Worm (Caenorhabditis elegans) whole organism, L1 larva: Measurements from ENCODE around the gene rnh-2.

ENCODE experiments used
- alr-1 ChIP-seq: fragments of 200-800 bp; sonication (Bioruptor generic); optimal IDR thresholded peaks from 2 replicates; lab custom pipeline; 2018; ENCODE audit warnings: borderline replicate concordance, mild to moderate bottlenecking, missing genetic modification characterization, missing compliant biosample characterization
- dsc-1 ChIP-seq: sonication (generic microtip); optimal IDR thresholded peaks from 2 replicates; lab custom pipeline; 2016; ENCODE audit warnings: mild to moderate bottlenecking, missing genetic modification characterization, missing compliant biosample characterization
- egl-27 ChIP-seq, 2 experiments: fragments of 150-350 bp in 1 of 2; sonication (generic microtip); optimal IDR thresholded peaks; 3 replicates each; lab custom pipeline; 2017 to 2018; ENCODE audit warnings: missing biosample characterization in 2 of 2, missing genetic modification characterization in 2 of 2, missing genetic modification reagents in 2 of 2
- elt-3 ChIP-seq, 6 experiments: fragments of 150-350 bp in 1 of 6; sonication (generic microtip); optimal IDR thresholded peaks; 2 replicates each; lab custom pipeline; 2017 to 2018; ENCODE audit warnings: missing biosample characterization in 6 of 6, missing genetic modification characterization in 6 of 6, inconsistent platforms in 1 of 6
- fos-1 ChIP-seq: fragments of 150-350 bp; optimal IDR thresholded peaks from 2 replicates; lab custom pipeline; 2014; ENCODE audit warnings: missing biosample characterization, missing genetic modification characterization
- irx-1 ChIP-seq: sonication (generic microtip); optimal IDR thresholded peaks from 2 replicates; lab custom pipeline; 2016; ENCODE audit warnings: missing genetic modification characterization, missing compliant biosample characterization
- lsy-2 ChIP-seq, 2 experiments: fragments of 150-350 bp; optimal IDR thresholded peaks; 2 replicates each; lab custom pipeline; 2014; ENCODE audit warnings: missing biosample characterization in 2 of 2, missing genetic modification characterization in 2 of 2
- mab-9 ChIP-seq: fragments of 200-800 bp; sonication (Bioruptor generic); IDR thresholded peaks from 2 replicates; pipeline ENCODE4 v1.3.6; 2022; ENCODE audit warnings: missing genetic modification reagents, missing genetic modification characterization, missing compliant biosample characterization
- nhr-28 ChIP-seq: fragments of 150-350 bp; optimal IDR thresholded peaks from 2 replicates; lab custom pipeline; 2014; ENCODE audit warnings: missing biosample characterization, missing genetic modification characterization
- nhr-76 ChIP-seq: sonication (generic microtip); optimal IDR thresholded peaks from 2 replicates; lab custom pipeline; 2017; ENCODE audit warnings: missing biosample characterization, missing genetic modification characterization
- nhr-77 ChIP-seq: fragments of 150-350 bp; optimal IDR thresholded peaks from 2 replicates; lab custom pipeline; 2014; ENCODE audit warnings: missing biosample characterization, missing genetic modification characterization
- rnt-1 ChIP-seq: sonication (generic microtip); optimal IDR thresholded peaks from 2 replicates; lab custom pipeline; 2016; ENCODE audit warnings: mild to moderate bottlenecking, missing genetic modification characterization, moderate library complexity, missing compliant biosample characterization
- skn-1 ChIP-seq: fragments of 150-350 bp; optimal IDR thresholded peaks from 2 replicates; lab custom pipeline; 2014; ENCODE audit warnings: missing biosample characterization, missing genetic modification characterization
- snpc-4 ChIP-seq: fragments of 150-350 bp; optimal IDR thresholded peaks from 2 replicates; lab custom pipeline; 2014; ENCODE audit warnings: missing biosample characterization, missing genetic modification characterization

DNA sequence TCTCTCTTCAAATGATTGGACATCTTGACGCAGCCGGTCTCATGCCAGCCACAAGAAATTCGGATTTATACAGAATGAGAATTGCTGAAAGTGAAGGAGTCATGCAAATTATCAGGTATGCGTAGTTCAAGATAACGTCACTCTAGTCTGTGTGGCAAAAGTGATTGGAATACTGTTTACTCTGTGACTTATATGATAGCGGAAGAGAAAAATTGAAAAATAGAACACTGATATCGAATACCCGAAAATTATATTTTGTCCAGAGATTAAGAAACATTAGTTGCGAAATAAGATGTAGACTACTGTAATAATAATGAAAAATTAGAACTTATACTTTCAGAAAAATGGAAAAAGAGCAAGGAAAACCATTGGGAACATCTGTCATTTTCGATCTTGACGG, 1.4 kb upstream of the rnh-2 start:
- TF ChIP-seq elt-3 (tag; optimal IDR thresholded peaks at IDR 0.05; lab: Kevin White, UChicago) (no peak), irx-1 (tag; lab: Kevin White, UChicago) (no peak), nhr-77 (tag; lab: Kevin White, UChicago) (no peak), nhr-28 (tag; lab: Kevin White, UChicago) (no peak), lsy-2 (tag; optimal IDR thresholded peaks at IDR 0.05; lab: Kevin White, UChicago) (no peak), mab-9 (GFP tag; lab: Robert Waterston, UW) (no peak), dsc-1 (tag; lab: Kevin White, UChicago) (no peak), rnt-1 (tag; lab: Kevin White, UChicago) (no peak), skn-1 (no peak), nhr-76 (tag; lab: Kevin White, UChicago) (no peak), fos-1 (tag; lab: Kevin White, UChicago) (no peak), snpc-4 (no peak), alr-1 (tag; lab: Kevin White, UChicago) (no peak), egl-27 (tag; optimal IDR thresholded peaks at IDR 0.05; lab: Kevin White, UChicago) (no peak)
